Worm (Caenorhabditis elegans) whole organism, mixed stage, embryonic: ENCODE measurements around the gene drh-1.

Source experiments
- M03D4.4 ChIP-seq: sonication (generic microtip); optimal IDR thresholded peaks from 2 replicates; lab custom pipeline; 2017; ENCODE audit warnings: mild to moderate bottlenecking, missing genetic modification characterization, missing compliant biosample characterization
- lin-13 ChIP-seq: fragments of 150-350 bp; optimal IDR thresholded peaks from 2 replicates; lab custom pipeline; 2014; ENCODE audit warnings: missing biosample characterization, missing genetic modification characterization
- nhr-28 ChIP-seq: fragments of 150-350 bp; optimal IDR thresholded peaks from 2 replicates; lab custom pipeline; 2014; ENCODE audit warnings: missing biosample characterization, missing genetic modification characterization
- pha-4 ChIP-seq: fragments of 150-350 bp; optimal IDR thresholded peaks from 2 replicates; lab custom pipeline; 2018; ENCODE audit warnings: missing biosample characterization, missing genetic modification reagents, missing genetic modification characterization

DNA sequence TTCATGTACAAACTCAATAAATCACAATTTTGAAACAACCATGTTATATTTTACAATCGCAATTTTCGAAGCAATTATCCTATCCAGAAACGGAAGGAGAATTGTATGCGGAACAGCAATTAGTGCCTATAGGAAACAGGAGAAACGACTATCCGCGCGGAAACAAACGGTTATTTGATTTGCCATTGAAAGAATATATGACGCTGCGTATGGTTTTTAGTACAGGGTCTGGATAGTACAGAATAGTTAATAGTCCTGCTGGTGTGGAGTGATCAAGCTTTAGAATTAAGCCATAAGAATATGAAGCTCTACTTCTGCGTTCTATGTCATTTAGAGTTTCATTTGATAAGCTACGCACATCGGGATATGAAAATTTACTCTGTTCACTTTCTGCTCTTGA, 33.8 kb upstream of the drh-1 start:
- TF ChIP-seq lin-13 (no peak), nhr-28 (tag; lab: Kevin White, UChicago) (no peak), M03D4.4 (tag; lab: Kevin White, UChicago) (no peak), pha-4 (no peak)
